Fruit fly (Drosophila melanogaster) whole organism, prepupa: ENCODE data around the gene Hibch.

Experiments used
- CG4318 ChIP-seq: fragments of 200-800 bp; sonication (Bioruptor generic); optimal IDR thresholded peaks from 3 replicates; lab custom pipeline; 2017; ENCODE audit warnings: missing biosample characterization, mild to moderate bottlenecking, missing genetic modification characterization
- CG9139 ChIP-seq: fragments of 200-800 bp; sonication (Bioruptor generic); optimal IDR thresholded peaks from 3 replicates; lab custom pipeline; 2017; ENCODE audit warnings: missing biosample characterization, mild to moderate bottlenecking, missing genetic modification characterization
- Sox102F ChIP-seq: fragments of 200-800 bp; sonication (Bioruptor generic); optimal IDR thresholded peaks from 2 replicates; lab custom pipeline; 2016; ENCODE audit warnings: missing biosample characterization, mild to moderate bottlenecking, missing genetic modification characterization
- topi ChIP-seq: fragments of 200-800 bp; sonication (Bioruptor generic); optimal IDR thresholded peaks from 3 replicates; lab custom pipeline; 2016; ENCODE audit warnings: missing biosample characterization, missing genetic modification characterization

dm6 chr3R:15382851-15383250, 25.8 kb downstream of the Hibch start, which contains the start of gene h-cup:
- no peak for TF ChIP-seq CG9139 (GFP tag; lab: Kevin White, UChicago)
- no peak for TF ChIP-seq topi (GFP tag; lab: Kevin White, UChicago)
- TF ChIP-seq Sox102F (GFP tag; lab: Kevin White, UChicago): no peak
- TF ChIP-seq CG4318 (GFP tag; lab: Kevin White, UChicago): no peak
